Worm (Caenorhabditis elegans): Measurements from ENCODE around the gene T28D9.4.

DNA sequence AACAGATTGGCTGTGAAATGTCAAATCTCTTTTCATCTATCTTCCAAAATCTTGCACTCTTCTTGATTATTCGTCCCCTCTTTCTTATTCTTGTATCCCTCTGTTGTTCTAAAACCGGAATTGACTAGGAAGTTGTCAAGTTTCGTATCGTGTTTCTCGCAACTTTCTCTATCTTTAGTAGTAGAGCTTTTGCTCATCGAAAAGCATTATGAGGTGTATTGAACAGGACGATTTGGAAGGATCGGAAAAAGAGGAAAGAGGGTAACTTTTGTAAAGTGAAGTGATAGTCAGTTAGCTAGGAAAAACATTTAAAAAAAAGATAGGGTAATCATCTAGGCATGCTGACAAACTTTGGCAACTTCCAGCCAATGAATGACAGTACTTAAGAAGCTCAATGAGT, 19.7 kb downstream of the T28D9.4 start:
- no peak for TF ChIP-seq him-1 (tag; optimal IDR thresholded peaks at IDR 0.05)
- no peak for TF ChIP-seq W03F9.2 (tag; optimal IDR thresholded peaks at IDR 0.05)
- no peak for TF ChIP-seq dao-5 (tag; optimal IDR thresholded peaks at IDR 0.05)
